Fruit fly (Drosophila melanogaster) whole organism, wandering third instar larva: ENCODE data around the gene CG10761.

Source experiments
- Abd-B ChIP-seq: fragments of >200 bp; optimal IDR thresholded peaks from 2 replicates; lab custom pipeline; 2017; ENCODE audit warnings: missing biosample characterization, missing genetic modification characterization
- CG32264 ChIP-seq: fragments of 200-800 bp; sonication (Bioruptor generic); optimal IDR thresholded peaks from 2 replicates; lab custom pipeline; 2016; ENCODE audit warnings: missing biosample characterization, missing genetic modification characterization
- CG9705 ChIP-seq: fragments of 200-800 bp; sonication (Bioruptor generic); optimal IDR thresholded peaks from 2 replicates; lab custom pipeline; 2018; ENCODE audit warnings: missing biosample characterization, mild to moderate bottlenecking, missing genetic modification characterization
- CrebA ChIP-seq: fragments of 200-800 bp; sonication (Bioruptor generic); optimal IDR thresholded peaks from 2 replicates; lab custom pipeline; 2016; ENCODE audit warnings: missing biosample characterization, mild to moderate bottlenecking, missing genetic modification characterization, borderline replicate concordance
- Dfd ChIP-seq: fragments of >200 bp; optimal IDR thresholded peaks from 2 replicates; lab custom pipeline; 2017; ENCODE audit warnings: missing biosample characterization, missing genetic modification characterization
- Dif ChIP-seq: fragments of 200-275, 200-300 bp; sonication (Bioruptor generic); optimal IDR thresholded peaks from 2 replicates; lab custom pipeline; 2018; ENCODE audit warnings: missing biosample characterization, missing genetic modification characterization; ENCODE audit not compliant: partially characterized antibody
- GATAd ChIP-seq: sonication (Bioruptor generic); optimal IDR thresholded peaks from 2 replicates; lab custom pipeline; 2016; ENCODE audit warnings: missing biosample characterization, missing genetic modification characterization
- HLH106 ChIP-seq: fragments of 200-800 bp; optimal IDR thresholded peaks from 3 replicates; lab custom pipeline; 2019; ENCODE audit warnings: missing biosample characterization, mild to moderate bottlenecking, missing genetic modification characterization, moderate library complexity
- Hnf4 ChIP-seq: fragments of 200-800 bp; sonication (Bioruptor generic); optimal IDR thresholded peaks from 2 replicates; lab custom pipeline; 2016; ENCODE audit warnings: missing biosample characterization, mild to moderate bottlenecking, missing genetic modification characterization
- Hr78 ChIP-seq: fragments of >200 bp; optimal IDR thresholded peaks from 2 replicates; lab custom pipeline; 2017; ENCODE audit warnings: missing biosample characterization, missing genetic modification characterization
- Hr83 ChIP-seq: fragments of 200-300 bp; sonication (Bioruptor generic); optimal IDR thresholded peaks from 2 replicates; lab custom pipeline; 2016; ENCODE audit warnings: missing biosample characterization, mild to moderate bottlenecking, missing genetic modification characterization, moderate library complexity; ENCODE audit not compliant: poor library complexity, severe bottlenecking
- Mio ChIP-seq: sonication (Bioruptor generic); optimal IDR thresholded peaks from 2 replicates; lab custom pipeline; 2016; ENCODE audit warnings: missing biosample characterization, missing genetic modification characterization
- N ChIP-seq: fragments of >200 bp; optimal IDR thresholded peaks from 2 replicates; lab custom pipeline; 2018; ENCODE audit warnings: missing biosample characterization, missing external identifiers, missing genetic modification characterization
- OdsH ChIP-seq: fragments of 200-800 bp; sonication (Bioruptor generic); optimal IDR thresholded peaks from 2 replicates; lab custom pipeline; 2016; ENCODE audit warnings: missing biosample characterization, mild to moderate bottlenecking, missing genetic modification characterization
- Rel ChIP-seq, 2 experiments: fragments of 200-800 bp; sonication (Bioruptor generic) in 1 of 2; optimal IDR thresholded peaks; 2 replicates in 1 of 2; 3 replicates in 1 of 2; lab custom pipeline; 2016 to 2019; ENCODE audit warnings: mild to moderate bottlenecking in 2 of 2, missing biosample characterization in 2 of 2, missing genetic modification characterization in 2 of 2, moderate library complexity in 1 of 2
- Sp1 ChIP-seq: fragments of 200-800 bp; sonication (Bioruptor generic); optimal IDR thresholded peaks from 3 replicates; lab custom pipeline; 2019; ENCODE audit warnings: missing biosample characterization, mild to moderate bottlenecking, missing genetic modification characterization, moderate library complexity
- Vsx2 ChIP-seq: fragments of 200-300, 225-300 bp; sonication (Bioruptor generic); optimal IDR thresholded peaks from 2 replicates; lab custom pipeline; 2018; ENCODE audit warnings: missing biosample characterization, missing genetic modification characterization; ENCODE audit not compliant: partially characterized antibody
- br ChIP-seq: fragments of 200-800 bp; sonication (Bioruptor generic); optimal IDR thresholded peaks from 2 replicates; lab custom pipeline; 2016; ENCODE audit warnings: missing biosample characterization, missing genetic modification characterization
- brk ChIP-seq: fragments of 200-800 bp; sonication (Bioruptor generic); optimal IDR thresholded peaks from 2 replicates; lab custom pipeline; 2016; ENCODE audit warnings: missing biosample characterization, mild to moderate bottlenecking, missing genetic modification characterization
- dmrt93B ChIP-seq: fragments of 200-800 bp; sonication (Bioruptor generic); optimal IDR thresholded peaks from 2 replicates; lab custom pipeline; 2018; ENCODE audit warnings: missing biosample characterization, mild to moderate bottlenecking, missing genetic modification characterization
- dsf ChIP-seq: sonication (Bioruptor generic); optimal IDR thresholded peaks from 2 replicates; lab custom pipeline; 2016; ENCODE audit warnings: missing biosample characterization, missing genetic modification characterization, borderline replicate concordance
- ey ChIP-seq: fragments of 200-800 bp; sonication (Bioruptor generic); optimal IDR thresholded peaks from 2 replicates; lab custom pipeline; 2016; ENCODE audit warnings: missing biosample characterization, missing genetic modification characterization
- foxo ChIP-seq, 2 experiments: fragments of 200-800 bp; sonication (Bioruptor generic); optimal IDR thresholded peaks; 2 replicates in 1 of 2; 3 replicates in 1 of 2; lab custom pipeline; 2016 to 2017; ENCODE audit warnings: missing biosample characterization in 2 of 2, missing genetic modification characterization in 2 of 2
- fru ChIP-seq: fragments of 200-800 bp; sonication (Bioruptor generic); optimal IDR thresholded peaks from 3 replicates; lab custom pipeline; 2016; ENCODE audit warnings: missing biosample characterization, mild to moderate bottlenecking, missing genetic modification characterization
- h ChIP-seq: fragments of 200-800 bp; sonication (Bioruptor generic); optimal IDR thresholded peaks from 3 replicates; lab custom pipeline; 2016; ENCODE audit warnings: missing biosample characterization, mild to moderate bottlenecking, missing genetic modification characterization
- jim ChIP-seq: fragments of 175-275, 200-325 bp; sonication (Bioruptor generic); optimal IDR thresholded peaks from 2 replicates; lab custom pipeline; 2016; ENCODE audit warnings: missing biosample characterization, mild to moderate bottlenecking, missing genetic modification characterization
- lola ChIP-seq: fragments of >200 bp; optimal IDR thresholded peaks from 2 replicates; lab custom pipeline; 2017; ENCODE audit warnings: missing biosample characterization, missing genetic modification characterization
- psq ChIP-seq: fragments of 200-800 bp; sonication (Bioruptor generic); optimal IDR thresholded peaks from 3 replicates; lab custom pipeline; 2017; ENCODE audit warnings: missing biosample characterization, mild to moderate bottlenecking, missing genetic modification characterization, moderate library complexity
- rgr ChIP-seq: fragments of 200-800 bp; sonication (Bioruptor generic); optimal IDR thresholded peaks from 3 replicates; lab custom pipeline; 2016; ENCODE audit warnings: missing biosample characterization, mild to moderate bottlenecking, missing genetic modification characterization
- sage ChIP-seq: fragments of 200-800 bp; sonication (Bioruptor generic); optimal IDR thresholded peaks from 2 replicates; lab custom pipeline; 2016; ENCODE audit warnings: missing biosample characterization, mild to moderate bottlenecking, missing genetic modification characterization
- sv ChIP-seq: fragments of 200-800 bp; sonication (Bioruptor generic); optimal IDR thresholded peaks from 3 replicates; lab custom pipeline; 2016; ENCODE audit warnings: missing biosample characterization, missing genetic modification characterization
- tai ChIP-seq: sonication (Bioruptor generic); optimal IDR thresholded peaks from 2 replicates; lab custom pipeline; 2016; ENCODE audit warnings: missing biosample characterization, missing genetic modification characterization
- usp ChIP-seq: fragments of >200 bp; optimal IDR thresholded peaks from 2 replicates; lab custom pipeline; 2017; ENCODE audit warnings: missing biosample characterization, missing genetic modification characterization
- woc ChIP-seq: sonication (Bioruptor generic); optimal IDR thresholded peaks from 2 replicates; lab custom pipeline; 2016; ENCODE audit warnings: missing biosample characterization, mild to moderate bottlenecking, missing genetic modification characterization

CG10761 gene

dm6 chrX:8140707-8141106 is 21.9 kb downstream of the CG10761 start:
- no peak for TF ChIP-seq Mio (GFP tag; lab: Kevin White, UChicago)
- no peak for TF ChIP-seq fru (GFP tag; lab: Kevin White, UChicago)
- no peak for TF ChIP-seq foxo (GFP tag; optimal IDR thresholded peaks at IDR 0.05; lab: Kevin White, UChicago)
- TF ChIP-seq psq = no peak
- TF ChIP-seq rgr = no peak
- no peak for TF ChIP-seq lola (GFP tag; lab: Kevin White, UChicago)
- no peak for TF ChIP-seq sv
- TF ChIP-seq Vsx2 = no peak
- no peak for TF ChIP-seq Dfd
- no peak for TF ChIP-seq dmrt93B (GFP tag; lab: Kevin White, UChicago)
- no peak for TF ChIP-seq h (GFP tag; lab: Kevin White, UChicago)
- TF ChIP-seq GATAd (GFP tag; lab: Kevin White, UChicago) = no peak
- no peak for TF ChIP-seq Hr83 (GFP tag; lab: Kevin White, UChicago)
- TF ChIP-seq N (GFP tag; lab: Kevin White, UChicago) = no peak
- no peak for TF ChIP-seq CrebA (GFP tag; lab: Kevin White, UChicago)
- no peak for TF ChIP-seq CG32264
- no peak for TF ChIP-seq HLH106 (tag; lab: Kevin White, UChicago)
- no peak for TF ChIP-seq br

dm6 chrX:8137285-8137684 is 25.3 kb downstream of the CG10761 start:
- TF ChIP-seq foxo (GFP tag; optimal IDR thresholded peaks at IDR 0.05; lab: Kevin White, UChicago) (no peak), tai (GFP tag; lab: Kevin White, UChicago) (no peak), woc (GFP tag; lab: Kevin White, UChicago) (no peak), Hr83 (GFP tag; lab: Kevin White, UChicago) (no peak), Rel (GFP tag; optimal IDR thresholded peaks at IDR 0.05; lab: Kevin White, UChicago) (no peak), Rel (tag; optimal IDR thresholded peaks at IDR 0.05; lab: Kevin White, UChicago) (no peak), CG32264 (no peak), rgr (no peak), Dfd (no peak), GATAd (GFP tag; lab: Kevin White, UChicago) (no peak), psq (no peak), dmrt93B (GFP tag; lab: Kevin White, UChicago) (no peak), sv (no peak), Mio (GFP tag; lab: Kevin White, UChicago) (no peak), ey (GFP tag; lab: Kevin White, UChicago) (no peak), Abd-B (GFP tag; lab: Kevin White, UChicago) (no peak), Dif (GFP tag; lab: Kevin White, UChicago) (no peak), N (GFP tag; lab: Kevin White, UChicago) (no peak), Hnf4 (GFP tag; lab: Kevin White, UChicago) (no peak), brk (GFP tag; lab: Kevin White, UChicago) (no peak)

- no peak for TF ChIP-seq CG32264
- TF ChIP-seq Dif (GFP tag; lab: Kevin White, UChicago) = no peak
- no peak for TF ChIP-seq lola (GFP tag; lab: Kevin White, UChicago)
- TF ChIP-seq HLH106 (tag; lab: Kevin White, UChicago) = no peak
- no peak for TF ChIP-seq ey (GFP tag; lab: Kevin White, UChicago)
- TF ChIP-seq dsf (GFP tag; lab: Kevin White, UChicago) = no peak
- TF ChIP-seq br = no peak
- TF ChIP-seq usp (GFP tag; lab: Kevin White, UChicago) = no peak
- no peak for TF ChIP-seq Hr83 (GFP tag; lab: Kevin White, UChicago)
- no peak for TF ChIP-seq Rel (GFP tag; optimal IDR thresholded peaks at IDR 0.05; lab: Kevin White, UChicago)
- no peak for TF ChIP-seq Rel (tag; optimal IDR thresholded peaks at IDR 0.05; lab: Kevin White, UChicago)
- no peak for TF ChIP-seq Mio (GFP tag; lab: Kevin White, UChicago)
- no peak for TF ChIP-seq foxo (GFP tag; optimal IDR thresholded peaks at IDR 0.05; lab: Kevin White, UChicago)
- no peak for TF ChIP-seq sv
- TF ChIP-seq Hr78 (GFP tag; lab: Kevin White, UChicago) = no peak
- TF ChIP-seq rgr = no peak
- TF ChIP-seq GATAd (GFP tag; lab: Kevin White, UChicago) = no peak
- TF ChIP-seq Abd-B (GFP tag; lab: Kevin White, UChicago) = no peak
- no peak for TF ChIP-seq dmrt93B (GFP tag; lab: Kevin White, UChicago)
Measured at dm6 chrX:8135420-8135874, 27.1 kb downstream of the CG10761 start, which contains the start of the genes cyr and CG2120. cyr (minus strand) TSS chrX:8135713. CG2120 (plus strand) TSS chrX:8135824.

- TF ChIP-seq Hnf4 (GFP tag; lab: Kevin White, UChicago) (peak; percentile 76), CG32264 (no peak), jim (GFP tag; lab: Kevin White, UChicago) (no peak), Abd-B (GFP tag; lab: Kevin White, UChicago) (no peak), h (GFP tag; lab: Kevin White, UChicago) (peak; percentile 79), woc (GFP tag; lab: Kevin White, UChicago) (no peak), Mio (GFP tag; lab: Kevin White, UChicago) (no peak), fru (GFP tag; lab: Kevin White, UChicago) (peak; percentile 65), Sp1 (peak; percentile 54), dsf (GFP tag; lab: Kevin White, UChicago) (no peak), brk (GFP tag; lab: Kevin White, UChicago) (no peak), psq (peak; percentile 67), N (GFP tag; lab: Kevin White, UChicago) (no peak), sv (no peak), HLH106 (tag; lab: Kevin White, UChicago) (peak; percentile 47), Dfd (no peak), lola (GFP tag; lab: Kevin White, UChicago) (no peak), OdsH (GFP tag; lab: Kevin White, UChicago) (peak; percentile 75), tai (GFP tag; lab: Kevin White, UChicago) (no peak), Rel (GFP tag; optimal IDR thresholded peaks at IDR 0.05; lab: Kevin White, UChicago) (no peak), Rel (tag; optimal IDR thresholded peaks at IDR 0.05; lab: Kevin White, UChicago) (no peak), Dif (GFP tag; lab: Kevin White, UChicago) (no peak), usp (GFP tag; lab: Kevin White, UChicago) (no peak), sage (GFP tag; lab: Kevin White, UChicago) (peak; percentile 32), dmrt93B (GFP tag; lab: Kevin White, UChicago) (no peak), CG9705 (GFP tag; lab: Kevin White, UChicago) (no peak), foxo (GFP tag; optimal IDR thresholded peaks at IDR 0.05; lab: Kevin White, UChicago) (peak in 1 of 2 experiments; percentile 81), Hr83 (GFP tag; lab: Kevin White, UChicago) (no peak), rgr (peak; percentile 77)
Measured at dm6 chrX:8131693-8132313, 30.8 kb downstream of the CG10761 start, which contains the start of gene CG10958. CG10958 (plus strand) TSS chrX:8132285.
